In genomic region chr2L:14252271-14252870, dm6 we compare ENCODE assay signal across 1 fruit fly cellular context.
TF ChIP-seq lines count a peak whose summit lies in the region.

No protein-coding gene starts in this region.

TF ChIP-seq in whole organism, embryonic, 481 proteins besides CTCF, POLR2A, EP300 and RAD21 (continued from another document and continues in another):
- TF ChIP-seq Fer2 (tag; optimal IDR thresholded peaks at IDR 0.05; lab: Kevin White, UChicago): no peak
- TF ChIP-seq salm (tag; optimal IDR thresholded peaks at IDR 0.05; lab: Kevin White, UChicago): no peak
- peak; percentile 46 for TF ChIP-seq CG8388 (GFP tag; optimal IDR thresholded peaks at IDR 0.05; lab: Kevin White, UChicago)
- no peak for TF ChIP-seq CG4328 (GFP tag; optimal IDR thresholded peaks at IDR 0.05; lab: Kevin White, UChicago)
- TF ChIP-seq dmrt99B (tag; optimal IDR thresholded peaks at IDR 0.05; lab: Kevin White, UChicago): peak; percentile 62
- no peak for TF ChIP-seq Nf-YB (GFP tag; optimal IDR thresholded peaks at IDR 0.05; lab: Kevin White, UChicago)
- no peak for TF ChIP-seq lmd (GFP tag; IDR thresholded peaks at IDR 0.05; lab: Robert Waterston, UW)
- TF ChIP-seq CG7928 (GFP tag; optimal IDR thresholded peaks at IDR 0.05; lab: Kevin White, UChicago): no peak
- no peak for TF ChIP-seq insv (GFP tag; optimal IDR thresholded peaks at IDR 0.05; lab: Kevin White, UChicago)
- TF ChIP-seq Lhr (GFP tag; optimal IDR thresholded peaks at IDR 0.05; lab: Kevin White, UChicago): no peak
- no peak for TF ChIP-seq CG32767 (GFP tag; IDR thresholded peaks at IDR 0.05; lab: Robert Waterston, UW)
- no peak for TF ChIP-seq D (optimal IDR thresholded peaks at IDR 0.05; lab: Kevin White, UChicago)
- TF ChIP-seq D (GFP tag; optimal IDR thresholded peaks at IDR 0.05; lab: Kevin White, UChicago): no peak
- TF ChIP-seq grau (tag; optimal IDR thresholded peaks at IDR 0.05; lab: Kevin White, UChicago): peak; percentile 61
- no peak for TF ChIP-seq CG15479 (GFP tag; optimal IDR thresholded peaks at IDR 0.05; lab: Kevin White, UChicago)
- peak; percentile 62 for TF ChIP-seq sd (tag; optimal IDR thresholded peaks at IDR 0.05; lab: Kevin White, UChicago)
- TF ChIP-seq danr (GFP tag; IDR thresholded peaks at IDR 0.05; lab: Robert Waterston, UW): no peak
- TF ChIP-seq CG17328 (GFP tag; IDR thresholded peaks at IDR 0.05; lab: Robert Waterston, UW): peak; percentile 33; the same call in 1 of the 2 replicates
- TF ChIP-seq CG2875 (GFP tag; optimal IDR thresholded peaks at IDR 0.05; lab: Kevin White, UChicago): no peak
- TF ChIP-seq bowl (GFP tag; IDR thresholded peaks at IDR 0.05; lab: Robert Waterston, UW): no peak
- no peak for TF ChIP-seq cad (GFP tag; optimal IDR thresholded peaks at IDR 0.05; lab: Kevin White, UChicago)
- no peak for TF ChIP-seq Nf-YA (GFP tag; IDR thresholded peaks at IDR 0.05; lab: Robert Waterston, UW)
- TF ChIP-seq sc (optimal IDR thresholded peaks at IDR 0.05; lab: Kevin White, UChicago): no peak
- TF ChIP-seq sc (GFP tag; optimal IDR thresholded peaks at IDR 0.05; lab: Kevin White, UChicago): no peak
- no peak for TF ChIP-seq zen2 (GFP tag; IDR thresholded peaks at IDR 0.05; lab: Robert Waterston, UW; ENCODE audit: partially characterized antibody)
- no peak for TF ChIP-seq sqz (GFP tag; optimal IDR thresholded peaks at IDR 0.05; lab: Kevin White, UChicago)
- TF ChIP-seq CG30431 (GFP tag; optimal IDR thresholded peaks at IDR 0.05; lab: Kevin White, UChicago): no peak
- TF ChIP-seq gem (tag; optimal IDR thresholded peaks at IDR 0.05; lab: Kevin White, UChicago): peak; percentile 77
- TF ChIP-seq pb (GFP tag; optimal IDR thresholded peaks at IDR 0.05; lab: Kevin White, UChicago): no peak
- no peak for TF ChIP-seq usp (GFP tag; optimal IDR thresholded peaks at IDR 0.05; lab: Kevin White, UChicago)
- TF ChIP-seq Dfd (GFP tag; optimal IDR thresholded peaks at IDR 0.05; lab: Kevin White, UChicago): no peak
- no peak for TF ChIP-seq CrebB (tag; optimal IDR thresholded peaks at IDR 0.05; lab: Kevin White, UChicago)
- peak; percentile 25 for TF ChIP-seq run (tag; optimal IDR thresholded peaks at IDR 0.05; lab: Kevin White, UChicago)
- peak; percentile 6 for TF ChIP-seq sug (tag; optimal IDR thresholded peaks at IDR 0.05; lab: Kevin White, UChicago)
- TF ChIP-seq crc (GFP tag; optimal IDR thresholded peaks at IDR 0.05; lab: Kevin White, UChicago): no peak
- TF ChIP-seq Dbx (GFP tag; IDR thresholded peaks at IDR 0.05; lab: Robert Waterston, UW): no peak
- TF ChIP-seq gt (GFP tag; IDR thresholded peaks at IDR 0.05; lab: Robert Waterston, UW): no peak
- TF ChIP-seq CG2202 (tag; optimal IDR thresholded peaks at IDR 0.05; lab: Kevin White, UChicago): no peak
- TF ChIP-seq Sin3A (optimal IDR thresholded peaks at IDR 0.05; lab: Kevin White, UChicago): no peak
- TF ChIP-seq emc (GFP tag; optimal IDR thresholded peaks at IDR 0.05; lab: Kevin White, UChicago): no peak
- no peak for TF ChIP-seq crol (GFP tag; IDR thresholded peaks at IDR 0.05; lab: Robert Waterston, UW)
- TF ChIP-seq B-H2 (GFP tag; optimal IDR thresholded peaks at IDR 0.05; lab: Kevin White, UChicago): no peak
- no peak for TF ChIP-seq Lpt (GFP tag; optimal IDR thresholded peaks at IDR 0.05; lab: Kevin White, UChicago)
- TF ChIP-seq zfh2 (GFP tag; optimal IDR thresholded peaks at IDR 0.05; lab: Kevin White, UChicago): no peak
- TF ChIP-seq Dip3 (GFP tag; optimal IDR thresholded peaks at IDR 0.05; lab: Kevin White, UChicago): no peak
- TF ChIP-seq CG18011 (GFP tag; optimal IDR thresholded peaks at IDR 0.05; lab: Kevin White, UChicago): no peak
- TF ChIP-seq CG17568 (GFP tag; optimal IDR thresholded peaks at IDR 0.05; lab: Kevin White, UChicago): no peak
- no peak for TF ChIP-seq H15 (GFP tag; IDR thresholded peaks at IDR 0.05; lab: Robert Waterston, UW)
- TF ChIP-seq CG1603 (tag; optimal IDR thresholded peaks at IDR 0.05; lab: Kevin White, UChicago): no peak
- no peak for TF ChIP-seq Atf3 (GFP tag; optimal IDR thresholded peaks at IDR 0.05; lab: Kevin White, UChicago)
- TF ChIP-seq CG4360 (GFP tag; IDR thresholded peaks at IDR 0.05; lab: Robert Waterston, UW): no peak
- TF ChIP-seq CG1024 (GFP tag; IDR thresholded peaks at IDR 0.05; lab: Robert Waterston, UW): no peak
- TF ChIP-seq Deaf1 (tag; optimal IDR thresholded peaks at IDR 0.05; lab: Kevin White, UChicago): no peak
- TF ChIP-seq ttk (GFP tag; IDR thresholded peaks at IDR 0.05; lab: Robert Waterston, UW): no peak
- no peak for TF ChIP-seq Dad (GFP tag; optimal IDR thresholded peaks at IDR 0.05; lab: Kevin White, UChicago)
- TF ChIP-seq dati (GFP tag; IDR thresholded peaks at IDR 0.05; lab: Robert Waterston, UW): no peak
- TF ChIP-seq Hmr (GFP tag; optimal IDR thresholded peaks at IDR 0.05; lab: Kevin White, UChicago): no peak
- TF ChIP-seq sima (GFP tag; optimal IDR thresholded peaks at IDR 0.05; lab: Kevin White, UChicago): no peak
- peak; percentile 10 for TF ChIP-seq CG10654 (GFP tag; optimal IDR thresholded peaks at IDR 0.05; lab: Kevin White, UChicago)
- TF ChIP-seq Pdp1 (GFP tag; optimal IDR thresholded peaks at IDR 0.05; lab: Kevin White, UChicago): no peak
- TF ChIP-seq org-1 (GFP tag; optimal IDR thresholded peaks at IDR 0.05; lab: Kevin White, UChicago): no peak
- peak; percentile 67 for TF ChIP-seq PHDP (tag; optimal IDR thresholded peaks at IDR 0.05; lab: Kevin White, UChicago)
- TF ChIP-seq D19A (tag; optimal IDR thresholded peaks at IDR 0.05; lab: Kevin White, UChicago): peak; percentile 48
- TF ChIP-seq corto (GFP tag; optimal IDR thresholded peaks at IDR 0.05; lab: Kevin White, UChicago): no peak
- TF ChIP-seq CG7745 (tag; optimal IDR thresholded peaks at IDR 0.05; lab: Kevin White, UChicago): no peak
- no peak for TF ChIP-seq gfzf (GFP tag; optimal IDR thresholded peaks at IDR 0.05; lab: Kevin White, UChicago)
- TF ChIP-seq vnd (GFP tag; IDR thresholded peaks at IDR 0.05; lab: Robert Waterston, UW; ENCODE audit: partially characterized antibody): no peak
- TF ChIP-seq ci (GFP tag; IDR thresholded peaks at IDR 0.05; lab: Robert Waterston, UW): no peak
- no peak for TF ChIP-seq HLH3B (GFP tag; IDR thresholded peaks at IDR 0.05; lab: Robert Waterston, UW)
- no peak for TF ChIP-seq CG4820 (GFP tag; optimal IDR thresholded peaks at IDR 0.05; lab: Kevin White, UChicago)
- TF ChIP-seq ro (GFP tag; IDR thresholded peaks at IDR 0.05; lab: Robert Waterston, UW): no peak
- TF ChIP-seq CG7556 (GFP tag; optimal IDR thresholded peaks at IDR 0.05; lab: Kevin White, UChicago): no peak
- peak; percentile 17 for TF ChIP-seq CG17385 (GFP tag; optimal IDR thresholded peaks at IDR 0.05; lab: Kevin White, UChicago)
- no peak for TF ChIP-seq CG4730 (GFP tag; IDR thresholded peaks at IDR 0.05; lab: Robert Waterston, UW)
- TF ChIP-seq CG13894 (tag; optimal IDR thresholded peaks at IDR 0.05; lab: Kevin White, UChicago): no peak
- no peak for TF ChIP-seq CG2120 (GFP tag; optimal IDR thresholded peaks at IDR 0.05; lab: Kevin White, UChicago)
- no peak for TF ChIP-seq CG1647 (GFP tag; optimal IDR thresholded peaks at IDR 0.05; lab: Kevin White, UChicago)
- TF ChIP-seq HmgZ (tag; optimal IDR thresholded peaks at IDR 0.05; lab: Kevin White, UChicago): no peak
- TF ChIP-seq CG42726 (GFP tag; IDR thresholded peaks at IDR 0.05; lab: Robert Waterston, UW; ENCODE audit: partially characterized antibody): no peak
- no peak for TF ChIP-seq mld (GFP tag; IDR thresholded peaks at IDR 0.05; lab: Robert Waterston, UW; ENCODE audit: partially characterized antibody)
- no peak for TF ChIP-seq jumu (GFP tag; optimal IDR thresholded peaks at IDR 0.05; lab: Kevin White, UChicago)
- TF ChIP-seq mam (GFP tag; optimal IDR thresholded peaks at IDR 0.05; lab: Kevin White, UChicago): no peak
- 0 out of 3 replicates have a peak, but pooled peaks have one; percentile 26 for TF ChIP-seq CG14050 (GFP tag; IDR thresholded peaks at IDR 0.05; lab: Robert Waterston, UW)
- peak; percentile 31 for TF ChIP-seq Ssrp (tag; optimal IDR thresholded peaks at IDR 0.05; lab: Kevin White, UChicago)
- no peak for TF ChIP-seq CG31365 (tag; optimal IDR thresholded peaks at IDR 0.05; lab: Kevin White, UChicago)
- TF ChIP-seq CG11560 (tag; IDR thresholded peaks at IDR 0.05; lab: Robert Waterston, UW): no peak
- TF ChIP-seq CG11456 (GFP tag; IDR thresholded peaks at IDR 0.05; lab: Robert Waterston, UW): no peak
- TF ChIP-seq sens (GFP tag; lab: Kevin White, UChicago): peak; percentile 77
- TF ChIP-seq HLH4C (GFP tag; IDR thresholded peaks at IDR 0.05; lab: Robert Waterston, UW; ENCODE audit: partially characterized antibody): no peak
- no peak for TF ChIP-seq knrl (GFP tag; IDR thresholded peaks at IDR 0.05; lab: Robert Waterston, UW; ENCODE audit: partially characterized antibody)
- TF ChIP-seq CG3726 (GFP tag; IDR thresholded peaks at IDR 0.05; lab: Robert Waterston, UW): no peak
- TF ChIP-seq CG12744 (GFP tag; optimal IDR thresholded peaks at IDR 0.05; lab: Kevin White, UChicago): no peak
- TF ChIP-seq CG32532 (GFP tag; IDR thresholded peaks at IDR 0.05; lab: Robert Waterston, UW): no peak
- TF ChIP-seq CG3407 (GFP tag; optimal IDR thresholded peaks at IDR 0.05; lab: Kevin White, UChicago): no peak
- no peak for TF ChIP-seq gcm2 (GFP tag; optimal IDR thresholded peaks at IDR 0.05; lab: Kevin White, UChicago)
- peak; percentile 51 for TF ChIP-seq CG17359 (tag; optimal IDR thresholded peaks at IDR 0.05; lab: Kevin White, UChicago)
- peak; percentile 49 for TF ChIP-seq CG10267 (tag; optimal IDR thresholded peaks at IDR 0.05; lab: Kevin White, UChicago)
- TF ChIP-seq Neu2 (GFP tag; optimal IDR thresholded peaks at IDR 0.05; lab: Kevin White, UChicago; ENCODE audit: borderline replicate concordance): no peak
- TF ChIP-seq seq (GFP tag; IDR thresholded peaks at IDR 0.05; lab: Robert Waterston, UW): no peak
- TF ChIP-seq tll (GFP tag; optimal IDR thresholded peaks at IDR 0.05; lab: Kevin White, UChicago): no peak
- no peak for TF ChIP-seq Kr (GFP tag; optimal IDR thresholded peaks at IDR 0.05; lab: Kevin White, UChicago)
- TF ChIP-seq Hand (GFP tag; optimal IDR thresholded peaks at IDR 0.05; lab: Kevin White, UChicago): no peak
- TF ChIP-seq tap (tag; optimal IDR thresholded peaks at IDR 0.05; lab: Kevin White, UChicago): no peak
- TF ChIP-seq CG2199 (GFP tag; IDR thresholded peaks at IDR 0.05; lab: Robert Waterston, UW): no peak
- no peak for TF ChIP-seq CG13287 (GFP tag; IDR thresholded peaks at IDR 0.05; lab: Robert Waterston, UW; ENCODE audit: partially characterized antibody)
- no peak for TF ChIP-seq Sry-δ (GFP tag; optimal IDR thresholded peaks at IDR 0.05; lab: Kevin White, UChicago)
- no peak for TF ChIP-seq bab2 (GFP tag; optimal IDR thresholded peaks at IDR 0.05; lab: Kevin White, UChicago)
- peak; percentile 48 for TF ChIP-seq Hr3 (GFP tag; optimal IDR thresholded peaks at IDR 0.05; lab: Kevin White, UChicago)
- no peak for TF ChIP-seq CG30020 (tag; optimal IDR thresholded peaks at IDR 0.05; lab: Kevin White, UChicago)
- no peak for TF ChIP-seq CG1792 (GFP tag; optimal IDR thresholded peaks at IDR 0.05; lab: Kevin White, UChicago)
- TF ChIP-seq trh (GFP tag; optimal IDR thresholded peaks at IDR 0.05; lab: Kevin White, UChicago): no peak
- TF ChIP-seq schlank (tag; optimal IDR thresholded peaks at IDR 0.05; lab: Kevin White, UChicago): no peak
- no peak for TF ChIP-seq Six4 (GFP tag; optimal IDR thresholded peaks at IDR 0.05; lab: Kevin White, UChicago)
- TF ChIP-seq ab (GFP tag; optimal IDR thresholded peaks at IDR 0.05; lab: Kevin White, UChicago): no peak
- no peak for TF ChIP-seq CG17912 (GFP tag; optimal IDR thresholded peaks at IDR 0.05; lab: Kevin White, UChicago)
- no peak for TF ChIP-seq fu2 (GFP tag; optimal IDR thresholded peaks at IDR 0.05; lab: Kevin White, UChicago)
- TF ChIP-seq CG31388 (GFP tag; optimal IDR thresholded peaks at IDR 0.05; lab: Kevin White, UChicago): no peak
- no peak for TF ChIP-seq inv (GFP tag; IDR thresholded peaks at IDR 0.05; lab: Robert Waterston, UW; ENCODE audit: partially characterized antibody)
- TF ChIP-seq az2 (GFP tag; optimal IDR thresholded peaks at IDR 0.05; lab: Kevin White, UChicago): no peak
- no peak for TF ChIP-seq CG6254 (GFP tag; optimal IDR thresholded peaks at IDR 0.05; lab: Kevin White, UChicago)
- TF ChIP-seq Doc2 (GFP tag; IDR thresholded peaks at IDR 0.05; lab: Robert Waterston, UW): no peak
- TF ChIP-seq caup (GFP tag; optimal IDR thresholded peaks at IDR 0.05; lab: Kevin White, UChicago; ENCODE audit: severe bottlenecking): no peak
- TF ChIP-seq Drgx (GFP tag; IDR thresholded peaks at IDR 0.05; lab: Robert Waterston, UW): 0 out of 2 replicates have a peak, but pooled peaks have one; percentile 12
- no peak for TF ChIP-seq so (GFP tag; IDR thresholded peaks at IDR 0.05; lab: Robert Waterston, UW)
- TF ChIP-seq CG8924 (tag; optimal IDR thresholded peaks at IDR 0.05; lab: Kevin White, UChicago): peak; percentile 14
- TF ChIP-seq sim (GFP tag; IDR thresholded peaks at IDR 0.05; lab: Robert Waterston, UW): no peak
- TF ChIP-seq sisA (GFP tag; IDR thresholded peaks at IDR 0.05; lab: Robert Waterston, UW): no peak; the same call in 1 of the 2 replicates
- no peak for TF ChIP-seq Ets97D (GFP tag; optimal IDR thresholded peaks at IDR 0.05; lab: Kevin White, UChicago)
- no peak for TF ChIP-seq HmgD (GFP tag; optimal IDR thresholded peaks at IDR 0.05; lab: Kevin White, UChicago)
- TF ChIP-seq Oli (tag; optimal IDR thresholded peaks at IDR 0.05; lab: Kevin White, UChicago): peak; percentile 33
- TF ChIP-seq ac (GFP tag; optimal IDR thresholded peaks at IDR 0.05; lab: Kevin White, UChicago): no peak
- TF ChIP-seq CG6689 (GFP tag; IDR thresholded peaks at IDR 0.05; lab: Robert Waterston, UW): peak; percentile 62
- TF ChIP-seq eve (GFP tag; optimal IDR thresholded peaks at IDR 0.05; lab: Kevin White, UChicago): no peak
- peak; percentile 29 for TF ChIP-seq CG3281 (GFP tag; optimal IDR thresholded peaks at IDR 0.05; lab: Kevin White, UChicago)
- TF ChIP-seq CG14965 (GFP tag; optimal IDR thresholded peaks at IDR 0.05; lab: Kevin White, UChicago; ENCODE audit: borderline replicate concordance): no peak
- no peak for TF ChIP-seq dimm (GFP tag; IDR thresholded peaks at IDR 0.05; lab: Robert Waterston, UW)
- no peak for TF ChIP-seq bigmax (GFP tag; optimal IDR thresholded peaks at IDR 0.05; lab: Kevin White, UChicago)
- no peak for TF ChIP-seq crp (GFP tag; optimal IDR thresholded peaks at IDR 0.05; lab: Kevin White, UChicago)
- TF ChIP-seq CG9609 (GFP tag; optimal IDR thresholded peaks at IDR 0.05; lab: Kevin White, UChicago): no peak
- peak; percentile 67 for TF ChIP-seq unpg (GFP tag; optimal IDR thresholded peaks at IDR 0.05; lab: Kevin White, UChicago)
